Worm (Caenorhabditis elegans): ENCODE measurements around the gene R02F11.2.
A peak's percentile ranks its signal among the peaks of the same experiment; 100 is the strongest.

- TF ChIP-seq ham-2 (GFP tag; optimal IDR thresholded peaks at IDR 0.05) (no peak), pha-4 (tag; optimal IDR thresholded peaks at IDR 0.05) (no peak), ceh-39 (tag; optimal IDR thresholded peaks at IDR 0.05) (no peak), flh-1 (GFP tag; optimal IDR thresholded peaks at IDR 0.05) (no peak), unc-62 (GFP tag; optimal IDR thresholded peaks at IDR 0.05) (peak; percentile 99), unc-39 (tag; optimal IDR thresholded peaks at IDR 0.05) (no peak), lin-13 (tag; optimal IDR thresholded peaks at IDR 0.05) (no peak), lsy-2 (tag; optimal IDR thresholded peaks at IDR 0.05) (no peak), M03D4.4 (tag; optimal IDR thresholded peaks at IDR 0.05) (no peak)
Observed at ce11 chrV:4777388-4777986, 16.9 kb upstream of the R02F11.2 start, which contains the start of gene C18G1.1.
